Worm (Caenorhabditis elegans): ENCODE measurements around the gene zmp-6.

DNA sequence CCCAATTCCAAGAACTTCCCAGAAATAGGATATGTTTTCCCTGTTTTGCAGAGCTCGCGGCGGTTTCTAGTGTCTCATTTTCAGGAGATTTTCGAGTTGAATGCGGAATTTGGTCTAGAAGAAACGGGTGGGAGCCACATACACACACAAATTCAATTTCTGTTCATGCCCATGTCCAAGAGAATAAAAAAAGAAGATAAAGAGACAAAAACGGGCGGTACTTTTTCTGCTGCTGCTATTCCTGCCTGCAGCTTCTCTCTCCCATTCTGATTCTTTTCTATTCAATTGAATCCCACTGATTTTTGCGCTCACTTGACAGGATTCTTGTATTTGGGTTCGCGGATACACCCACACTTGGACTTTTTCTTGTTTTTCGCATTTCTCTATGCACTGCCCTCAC is 15.0 kb upstream of the zmp-6 start:
- TF ChIP-seq ceh-39 (tag; optimal IDR thresholded peaks at IDR 0.05) (no peak), pha-4 (tag; optimal IDR thresholded peaks at IDR 0.05) (no peak), unc-39 (tag; optimal IDR thresholded peaks at IDR 0.05) (no peak), unc-62 (GFP tag; optimal IDR thresholded peaks at IDR 0.05) (no peak), ham-2 (GFP tag; optimal IDR thresholded peaks at IDR 0.05) (no peak), elt-1 (tag; optimal IDR thresholded peaks at IDR 0.05; ENCODE audit: borderline replicate concordance, insufficient read depth) (no peak), snpc-4 (tag; optimal IDR thresholded peaks at IDR 0.05) (no peak), lsy-2 (tag; optimal IDR thresholded peaks at IDR 0.05) (no peak), ces-1 (GFP tag; optimal IDR thresholded peaks at IDR 0.05) (peak; percentile 34), nhr-28 (tag; optimal IDR thresholded peaks at IDR 0.05) (no peak), zip-8 (tag; optimal IDR thresholded peaks at IDR 0.05) (no peak), ztf-11 (tag; optimal IDR thresholded peaks at IDR 0.05) (no peak), blmp-1 (tag; optimal IDR thresholded peaks at IDR 0.05) (no peak)
